Worm (Caenorhabditis elegans) whole organism, early embryonic: ENCODE data around the gene nhr-251.

Experiments
- B0310.2 ChIP-seq: sonication (generic microtip); optimal IDR thresholded peaks from 2 replicates; lab custom pipeline; 2016; ENCODE audit warnings: mild to moderate bottlenecking, missing genetic modification characterization, missing compliant biosample characterization
- F13C5.2 ChIP-seq: sonication (generic microtip); optimal IDR thresholded peaks from 2 replicates; lab custom pipeline; 2017; ENCODE audit warnings: mild to moderate bottlenecking, missing genetic modification characterization, inconsistent platforms, missing compliant biosample characterization
- aly-1 ChIP-seq: sonication (generic microtip); optimal IDR thresholded peaks from 2 replicates; lab custom pipeline; 2016; ENCODE audit warnings: missing genetic modification characterization, missing compliant biosample characterization
- ama-1 ChIP-seq: fragments of 150-350 bp; optimal IDR thresholded peaks from 2 replicates; lab custom pipeline; 2014
- ets-7 ChIP-seq: sonication (generic microtip); optimal IDR thresholded peaks from 2 replicates; lab custom pipeline; 2016; ENCODE audit warnings: missing genotype, missing genetic modification characterization, missing compliant biosample characterization
- hmg-4 ChIP-seq: fragments of 200-800 bp; sonication (Bioruptor generic); optimal IDR thresholded peaks from 2 replicates; lab custom pipeline; 2018; ENCODE audit warnings: mild to moderate bottlenecking, missing genetic modification characterization, missing compliant biosample characterization
- hnd-1 ChIP-seq: sonication (generic microtip); optimal IDR thresholded peaks from 2 replicates; lab custom pipeline; 2016; ENCODE audit warnings: missing genetic modification characterization, missing compliant biosample characterization
- pes-1 ChIP-seq: fragments of 200-800 bp; sonication (Bioruptor generic); IDR thresholded peaks from 2 replicates; pipeline ENCODE4 v1.3.6; 2022; ENCODE audit warnings: missing genetic modification reagents, missing genetic modification characterization, missing compliant biosample characterization
- scrt-1 ChIP-seq: fragments of 200-800 bp; sonication (Bioruptor generic); IDR thresholded peaks from 2 replicates; pipeline ENCODE4 v1.3.6; 2022; ENCODE audit warnings: missing genetic modification characterization, missing compliant biosample characterization
- tbx-11 ChIP-seq: fragments of 200-800 bp; sonication (Bioruptor generic); IDR thresholded peaks from 2 replicates; pipeline ENCODE4 v1.3.6; 2022; ENCODE audit warnings: missing genetic modification characterization, missing compliant biosample characterization
- tbx-37 ChIP-seq: fragments of 200-800 bp; sonication (Bioruptor generic); conservative IDR thresholded peaks from 2 replicates; pipeline ENCODE4 v1.3.6; 2022; ENCODE audit warnings: missing genetic modification reagents, missing genetic modification characterization, missing compliant biosample characterization

DNA sequence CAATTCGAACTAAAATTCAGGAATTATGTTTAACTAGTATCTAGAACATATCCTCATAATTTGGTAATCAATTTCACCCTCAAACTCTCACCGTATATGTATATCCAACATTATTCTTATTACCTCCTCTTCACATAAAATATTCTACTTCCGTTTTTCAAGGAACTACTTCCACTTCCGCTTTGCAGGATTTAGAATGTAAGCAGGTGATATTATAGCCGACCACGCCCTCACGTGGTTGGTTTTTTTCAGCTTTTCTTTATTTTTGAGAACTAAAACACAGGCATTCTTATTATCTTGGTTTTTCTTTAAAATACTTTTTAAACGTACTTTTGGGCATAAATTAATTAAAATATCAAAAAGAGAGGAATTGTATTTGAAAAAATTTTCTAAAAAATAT lies 17.6 kb downstream of the nhr-251 start:
- TF ChIP-seq scrt-1 (GFP tag; lab: Robert Waterston, UW) (no peak), hmg-4 (GFP tag; lab: Kevin White, UChicago) (no peak), ets-7 (tag; lab: Kevin White, UChicago) (no peak), F13C5.2 (tag; lab: Kevin White, UChicago) (no peak), ama-1 (lab: Kevin White, UChicago) (no peak), tbx-37 (GFP tag; lab: Robert Waterston, UW) (no peak), tbx-11 (no peak), hnd-1 (no peak), B0310.2 (tag; lab: Kevin White, UChicago) (no peak), pes-1 (GFP tag; lab: Robert Waterston, UW) (no peak), aly-1 (tag; lab: Kevin White, UChicago) (no peak)
